ENCODE assay signal across 1 fruit fly cellular context in the genomic region with DNA sequence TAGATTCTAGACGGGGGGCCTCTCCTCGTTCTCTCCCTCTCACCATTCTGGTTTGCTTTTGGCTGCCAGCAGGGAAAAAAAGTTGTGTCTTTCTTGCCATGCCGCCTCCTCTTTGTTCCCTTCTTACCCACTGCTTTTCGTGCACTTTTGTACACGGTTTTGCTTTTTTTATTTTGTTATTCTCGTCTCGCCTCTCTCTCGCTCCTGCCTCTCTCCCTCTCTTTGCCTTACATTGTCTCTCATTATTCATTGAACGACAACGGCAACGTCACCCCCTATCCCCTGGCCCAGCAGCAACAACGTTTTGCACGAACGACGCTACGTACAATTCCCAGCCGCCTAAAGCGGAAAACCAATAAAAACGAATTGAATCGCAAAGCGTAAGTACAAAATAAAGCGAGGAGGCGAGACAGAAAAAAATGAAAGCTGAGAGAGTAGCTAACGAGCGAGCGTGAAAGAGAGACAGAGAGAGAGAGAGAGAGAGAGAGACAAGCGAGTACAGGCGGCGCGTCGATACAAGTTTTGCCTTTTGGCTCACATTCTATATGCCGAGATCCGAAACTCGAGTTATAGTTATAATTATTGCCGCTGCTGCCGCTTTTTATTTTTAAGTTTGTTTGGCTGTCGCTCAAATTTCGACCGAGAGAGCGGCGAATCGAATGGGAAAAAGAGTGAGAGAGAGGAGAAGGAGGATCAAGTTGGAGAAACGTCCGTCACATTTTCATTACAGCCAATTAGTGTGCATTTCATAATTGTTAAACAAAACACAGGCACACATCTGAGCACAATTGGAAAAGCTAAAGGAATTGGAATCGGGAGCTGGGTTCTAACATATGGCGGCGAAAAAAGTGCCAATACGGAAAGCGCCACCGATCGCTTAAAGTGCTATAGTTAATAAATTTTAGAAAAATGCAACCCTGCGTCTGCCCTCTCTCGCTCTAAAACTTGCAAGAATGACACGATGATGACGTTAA.
A peak's percentile ranks its signal among the peaks of the same experiment; 100 is the strongest.
TF ChIP-seq lines count a peak whose summit lies in the region.

No protein-coding gene starts in this region.

TF ChIP-seq in whole organism, embryonic, 481 proteins besides CTCF, POLR2A, EP300 and RAD21 (continued from another document):
- TF ChIP-seq CG18262 (tag; optimal IDR thresholded peaks at IDR 0.05; lab: Kevin White, UChicago) (no peak), kay (GFP tag; optimal IDR thresholded peaks at IDR 0.05; lab: Kevin White, UChicago) (no peak), CG11398 (GFP tag; optimal IDR thresholded peaks at IDR 0.05; lab: Kevin White, UChicago) (no peak), Dll (GFP tag; IDR thresholded peaks at IDR 0.05; lab: Robert Waterston, UW; ENCODE audit: partially characterized antibody) (peak; percentile 42; the same call in 1 of the 4 replicates), kni (GFP tag; optimal IDR thresholded peaks at IDR 0.05; lab: Kevin White, UChicago) (peak; percentile 63), gfzf (GFP tag; optimal IDR thresholded peaks at IDR 0.05; lab: Kevin White, UChicago) (no peak), h (optimal IDR thresholded peaks at IDR 0.05; lab: Kevin White, UChicago) (no peak), chn (GFP tag; optimal IDR thresholded peaks at IDR 0.05; lab: Kevin White, UChicago) (peak; percentile 22), Hand (GFP tag; optimal IDR thresholded peaks at IDR 0.05; lab: Kevin White, UChicago) (no peak), corto (GFP tag; optimal IDR thresholded peaks at IDR 0.05; lab: Kevin White, UChicago) (peak; percentile 20), Deaf1 (tag; optimal IDR thresholded peaks at IDR 0.05; lab: Kevin White, UChicago) (peak; percentile 93), chinmo (GFP tag; IDR thresholded peaks at IDR 0.05; lab: Robert Waterston, UW; ENCODE audit: partially characterized antibody) (peak; percentile 91; the same call in 2 of the 4 replicates), CG7745 (tag; optimal IDR thresholded peaks at IDR 0.05; lab: Kevin White, UChicago) (no peak), CG34376 (GFP tag; optimal IDR thresholded peaks at IDR 0.05; lab: Kevin White, UChicago) (peak; percentile 23), YL-1 (GFP tag; optimal IDR thresholded peaks at IDR 0.05; lab: Kevin White, UChicago) (peak; percentile 1), CG6765 (GFP tag; optimal IDR thresholded peaks at IDR 0.05; lab: Kevin White, UChicago) (no peak), CG7928 (GFP tag; optimal IDR thresholded peaks at IDR 0.05; lab: Kevin White, UChicago) (no peak), Doc3 (GFP tag; IDR thresholded peaks at IDR 0.05; lab: Robert Waterston, UW; ENCODE audit: partially characterized antibody) (peak; percentile 51; the same call in 1 of the 3 replicates), Med (GFP tag; lab: Kevin White, UChicago) (peak; percentile 87), CG6254 (GFP tag; optimal IDR thresholded peaks at IDR 0.05; lab: Kevin White, UChicago) (peak; percentile 57), Neu2 (GFP tag; optimal IDR thresholded peaks at IDR 0.05; lab: Kevin White, UChicago; ENCODE audit: borderline replicate concordance) (no peak), onecut (GFP tag; IDR thresholded peaks at IDR 0.05; lab: Robert Waterston, UW) (peak; percentile 67; the same call in 1 of the 2 replicates), Fer1 (GFP tag; optimal IDR thresholded peaks at IDR 0.05; lab: Kevin White, UChicago) (peak; percentile 46), amos (GFP tag; IDR thresholded peaks at IDR 0.05; lab: Robert Waterston, UW; ENCODE audit: partially characterized antibody) (peak; percentile 10; the same call in 1 of the 2 replicates), CG10366 (GFP tag; IDR thresholded peaks at IDR 0.05; lab: Robert Waterston, UW) (no peak), Nf-YC (tag; optimal IDR thresholded peaks at IDR 0.05; lab: Kevin White, UChicago) (peak; percentile 87), CG12299 (tag; optimal IDR thresholded peaks at IDR 0.05; lab: Kevin White, UChicago) (peak; percentile 30), MBD-R2 (GFP tag; IDR thresholded peaks at IDR 0.05; lab: Robert Waterston, UW) (no peak), BtbVII (GFP tag; optimal IDR thresholded peaks at IDR 0.05; lab: Kevin White, UChicago) (no peak), Sry-δ (GFP tag; optimal IDR thresholded peaks at IDR 0.05; lab: Kevin White, UChicago) (no peak), CG32772 (GFP tag; IDR thresholded peaks at IDR 0.05; lab: Robert Waterston, UW) (peak; percentile 52), Tbp (GFP tag; optimal IDR thresholded peaks at IDR 0.05; lab: Kevin White, UChicago) (no peak), CG2199 (GFP tag; IDR thresholded peaks at IDR 0.05; lab: Robert Waterston, UW) (peak; percentile 72; the same call in 2 of the 3 replicates), luna (GFP tag; optimal IDR thresholded peaks at IDR 0.05; lab: Kevin White, UChicago) (no peak), crol (GFP tag; IDR thresholded peaks at IDR 0.05; lab: Robert Waterston, UW) (peak; percentile 100), Atf6 (GFP tag; IDR thresholded peaks at IDR 0.05; lab: Robert Waterston, UW) (0 out of 2 replicates have a peak, but pooled peaks have one; percentile 12), bigmax (GFP tag; optimal IDR thresholded peaks at IDR 0.05; lab: Kevin White, UChicago) (no peak), gcm (GFP tag; optimal IDR thresholded peaks at IDR 0.05; lab: Kevin White, UChicago) (peak; percentile 15), CG16863 (GFP tag; optimal IDR thresholded peaks at IDR 0.05; lab: Kevin White, UChicago) (no peak), CG2202 (tag; optimal IDR thresholded peaks at IDR 0.05; lab: Kevin White, UChicago) (no peak), org-1 (GFP tag; optimal IDR thresholded peaks at IDR 0.05; lab: Kevin White, UChicago) (no peak), CG17912 (GFP tag; optimal IDR thresholded peaks at IDR 0.05; lab: Kevin White, UChicago) (no peak), chm (GFP tag; IDR thresholded peaks at IDR 0.05; lab: Robert Waterston, UW) (no peak), CG2875 (GFP tag; optimal IDR thresholded peaks at IDR 0.05; lab: Kevin White, UChicago) (no peak), Hr78 (GFP tag; optimal IDR thresholded peaks at IDR 0.05; lab: Kevin White, UChicago) (no peak), bcd (GFP tag; optimal IDR thresholded peaks at IDR 0.05; lab: Kevin White, UChicago) (no peak), Pdp1 (GFP tag; optimal IDR thresholded peaks at IDR 0.05; lab: Kevin White, UChicago) (peak in 1 of 2 experiments; percentile 18), CG8765 (GFP tag; IDR thresholded peaks at IDR 0.05; lab: Robert Waterston, UW) (no peak), btn (GFP tag; optimal IDR thresholded peaks at IDR 0.05; lab: Kevin White, UChicago) (no peak), CG15011 (GFP tag; optimal IDR thresholded peaks at IDR 0.05; lab: Kevin White, UChicago) (no peak), D (optimal IDR thresholded peaks at IDR 0.05; lab: Kevin White, UChicago) (no peak), D (GFP tag; optimal IDR thresholded peaks at IDR 0.05; lab: Kevin White, UChicago) (no peak), CG13894 (tag; optimal IDR thresholded peaks at IDR 0.05; lab: Kevin White, UChicago) (peak; percentile 68), MESR4 (GFP tag; optimal IDR thresholded peaks at IDR 0.05; lab: Kevin White, UChicago) (no peak), fd96Cb (tag; optimal IDR thresholded peaks at IDR 0.05; lab: Kevin White, UChicago) (no peak), Asciz (GFP tag; optimal IDR thresholded peaks at IDR 0.05; lab: Kevin White, UChicago) (no peak), CG5245 (GFP tag; optimal IDR thresholded peaks at IDR 0.05; lab: Kevin White, UChicago) (no peak), Atf-2 (GFP tag; optimal IDR thresholded peaks at IDR 0.05; lab: Kevin White, UChicago) (no peak), Camta (GFP tag; optimal IDR thresholded peaks at IDR 0.05; lab: Kevin White, UChicago) (no peak), CG9437 (GFP tag; optimal IDR thresholded peaks at IDR 0.05; lab: Kevin White, UChicago) (peak; percentile 82), CG5180 (GFP tag; optimal IDR thresholded peaks at IDR 0.05; lab: Kevin White, UChicago) (no peak), CG18599 (GFP tag; optimal IDR thresholded peaks at IDR 0.05; lab: Kevin White, UChicago) (peak; percentile 21), ftz-f1 (GFP tag; optimal IDR thresholded peaks at IDR 0.05; lab: Kevin White, UChicago) (peak; percentile 55), Optix (GFP tag; IDR thresholded peaks at IDR 0.05; lab: Robert Waterston, UW) (no peak), mld (GFP tag; IDR thresholded peaks at IDR 0.05; lab: Robert Waterston, UW; ENCODE audit: partially characterized antibody) (no peak), CG5953 (GFP tag; IDR thresholded peaks at IDR 0.05; lab: Robert Waterston, UW) (no peak), Bgb (GFP tag; IDR thresholded peaks at IDR 0.05; lab: Robert Waterston, UW; ENCODE audit: partially characterized antibody) (no peak), CG12744 (GFP tag; optimal IDR thresholded peaks at IDR 0.05; lab: Kevin White, UChicago) (peak; percentile 13), Stat92E (GFP tag; optimal IDR thresholded peaks at IDR 0.05; lab: Kevin White, UChicago) (peak in 1 of 3 experiments; percentile 28), CG11504 (tag; optimal IDR thresholded peaks at IDR 0.05; lab: Kevin White, UChicago) (no peak), CG11085 (GFP tag; IDR thresholded peaks at IDR 0.05; lab: Robert Waterston, UW) (no peak)
